Fruit fly (Drosophila melanogaster) whole organism, wandering third instar larva: ENCODE data around the gene CG12746.

Experiments used
- Dfd ChIP-seq: fragments of >200 bp; optimal IDR thresholded peaks from 2 replicates; lab custom pipeline; 2017; ENCODE audit warnings: missing biosample characterization, missing genetic modification characterization
- Dif ChIP-seq: fragments of 200-275, 200-300 bp; sonication (Bioruptor generic); optimal IDR thresholded peaks from 2 replicates; lab custom pipeline; 2018; ENCODE audit warnings: missing biosample characterization, missing genetic modification characterization; ENCODE audit not compliant: partially characterized antibody
- GATAd ChIP-seq: sonication (Bioruptor generic); optimal IDR thresholded peaks from 2 replicates; lab custom pipeline; 2016; ENCODE audit warnings: missing biosample characterization, missing genetic modification characterization
- Hnf4 ChIP-seq: fragments of 200-800 bp; sonication (Bioruptor generic); optimal IDR thresholded peaks from 2 replicates; lab custom pipeline; 2016; ENCODE audit warnings: missing biosample characterization, mild to moderate bottlenecking, missing genetic modification characterization
- Myc ChIP-seq: fragments of >200 bp; optimal IDR thresholded peaks from 2 replicates; lab custom pipeline; 2017
- fru ChIP-seq: fragments of 200-800 bp; sonication (Bioruptor generic); optimal IDR thresholded peaks from 3 replicates; lab custom pipeline; 2016; ENCODE audit warnings: missing biosample characterization, mild to moderate bottlenecking, missing genetic modification characterization
- sage ChIP-seq: fragments of 200-800 bp; sonication (Bioruptor generic); optimal IDR thresholded peaks from 2 replicates; lab custom pipeline; 2016; ENCODE audit warnings: missing biosample characterization, mild to moderate bottlenecking, missing genetic modification characterization
- sv ChIP-seq: fragments of 200-800 bp; sonication (Bioruptor generic); optimal IDR thresholded peaks from 3 replicates; lab custom pipeline; 2016; ENCODE audit warnings: missing biosample characterization, missing genetic modification characterization
- woc ChIP-seq: sonication (Bioruptor generic); optimal IDR thresholded peaks from 2 replicates; lab custom pipeline; 2016; ENCODE audit warnings: missing biosample characterization, mild to moderate bottlenecking, missing genetic modification characterization

dm6 chr3R:5554852-5555251 lies 9.8 kb upstream of the CG12746 start, which contains the start of gene Snm1:
- TF ChIP-seq Hnf4 (GFP tag; lab: Kevin White, UChicago): no peak
- no peak for TF ChIP-seq sv (GFP tag; lab: Kevin White, UChicago)
- no peak for TF ChIP-seq fru (GFP tag; lab: Kevin White, UChicago)
- TF ChIP-seq Myc (lab: Kevin White, UChicago): no peak
- no peak for TF ChIP-seq Dfd (GFP tag; lab: Kevin White, UChicago)
- peak; percentile 71 for TF ChIP-seq Dif (GFP tag; lab: Kevin White, UChicago)
- no peak for TF ChIP-seq woc (GFP tag; lab: Kevin White, UChicago)
- TF ChIP-seq sage (GFP tag; lab: Kevin White, UChicago): no peak
- no peak for TF ChIP-seq GATAd (GFP tag; lab: Kevin White, UChicago)
